Fruit fly (Drosophila melanogaster) whole organism, wandering third instar larva: ENCODE measurements around the gene CG32365.

Experiments used
- Abd-B ChIP-seq: fragments of >200 bp; optimal IDR thresholded peaks from 2 replicates; lab custom pipeline; 2017; ENCODE audit warnings: missing biosample characterization, missing genetic modification characterization
- CG9705 ChIP-seq: fragments of 200-800 bp; sonication (Bioruptor generic); optimal IDR thresholded peaks from 2 replicates; lab custom pipeline; 2018; ENCODE audit warnings: missing biosample characterization, mild to moderate bottlenecking, missing genetic modification characterization
- Dfd ChIP-seq: fragments of >200 bp; optimal IDR thresholded peaks from 2 replicates; lab custom pipeline; 2017; ENCODE audit warnings: missing biosample characterization, missing genetic modification characterization
- HLH106 ChIP-seq: fragments of 200-800 bp; optimal IDR thresholded peaks from 3 replicates; lab custom pipeline; 2019; ENCODE audit warnings: missing biosample characterization, mild to moderate bottlenecking, missing genetic modification characterization, moderate library complexity
- brk ChIP-seq: fragments of 200-800 bp; sonication (Bioruptor generic); optimal IDR thresholded peaks from 2 replicates; lab custom pipeline; 2016; ENCODE audit warnings: missing biosample characterization, mild to moderate bottlenecking, missing genetic modification characterization
- dl ChIP-seq, 2 experiments: fragments of 175-275, 200-275 bp in 1 of 2; fragments of 200-275 bp in 1 of 2; sonication (Bioruptor generic); optimal IDR thresholded peaks; lab custom pipeline; 2018; ENCODE audit warnings: mild to moderate bottlenecking in 2 of 2, missing biosample characterization in 2 of 2, missing genetic modification characterization in 2 of 2, moderate library complexity in 2 of 2; ENCODE audit not compliant: partially characterized antibody in 2 of 2, insufficient read depth in 1 of 2
- dmrt93B ChIP-seq: fragments of 200-800 bp; sonication (Bioruptor generic); optimal IDR thresholded peaks from 2 replicates; lab custom pipeline; 2018; ENCODE audit warnings: missing biosample characterization, mild to moderate bottlenecking, missing genetic modification characterization
- h ChIP-seq: fragments of 200-800 bp; sonication (Bioruptor generic); optimal IDR thresholded peaks from 3 replicates; lab custom pipeline; 2016; ENCODE audit warnings: missing biosample characterization, mild to moderate bottlenecking, missing genetic modification characterization
- lola ChIP-seq: fragments of >200 bp; optimal IDR thresholded peaks from 2 replicates; lab custom pipeline; 2017; ENCODE audit warnings: missing biosample characterization, missing genetic modification characterization
- psq ChIP-seq: fragments of 200-800 bp; sonication (Bioruptor generic); optimal IDR thresholded peaks from 3 replicates; lab custom pipeline; 2017; ENCODE audit warnings: missing biosample characterization, mild to moderate bottlenecking, missing genetic modification characterization, moderate library complexity

dm6 chr3L:7848617-7849016, 20.2 kb upstream of the CG32365 start:
- TF ChIP-seq Abd-B (GFP tag; lab: Kevin White, UChicago) (no peak), h (GFP tag; lab: Kevin White, UChicago) (no peak), CG9705 (GFP tag; lab: Kevin White, UChicago) (no peak), dmrt93B (no peak), psq (no peak), brk (GFP tag; lab: Kevin White, UChicago) (no peak), Dfd (GFP tag; lab: Kevin White, UChicago) (no peak), dl (GFP tag; optimal IDR thresholded peaks at IDR 0.05; lab: Kevin White, UChicago; ENCODE audit: insufficient read depth in 1 of 2, partially characterized antibody in 2 of 2) (no peak), lola (GFP tag; lab: Kevin White, UChicago) (no peak), HLH106 (no peak)
